Worm (Caenorhabditis elegans): Measurements from ENCODE around the gene magu-4.

The magu-4 gene

DNA sequence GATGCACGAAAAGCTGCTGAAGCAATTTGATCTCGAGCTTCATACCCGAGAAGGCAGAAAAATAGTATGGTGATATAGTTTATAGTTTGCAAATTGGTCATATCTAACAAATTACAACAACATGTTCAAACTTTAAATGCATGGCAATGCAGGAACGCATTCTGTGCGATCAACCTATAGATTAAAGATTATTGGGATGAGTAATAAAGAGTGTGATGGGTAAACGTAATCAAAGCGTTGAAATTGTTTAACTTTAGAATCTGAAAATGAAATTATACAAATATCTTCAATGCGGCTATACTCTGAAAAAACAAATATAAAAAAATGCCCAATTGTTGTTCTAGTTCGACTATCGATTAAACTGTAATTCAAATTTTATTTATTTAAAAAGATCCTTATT lies 33.3 kb upstream of the magu-4 start, which contains the start of gene C47E12.14:
Gene C47E12.14 (minus strand): TSS at position 101 of the 400 bp plus-strand sequence.
- TF ChIP-seq unc-62 (GFP tag; optimal IDR thresholded peaks at IDR 0.05): no peak
- TF ChIP-seq ztf-11 (tag; optimal IDR thresholded peaks at IDR 0.05): no peak
- no peak for TF ChIP-seq pha-4 (tag; optimal IDR thresholded peaks at IDR 0.05)
- no peak for TF ChIP-seq mml-1 (tag; optimal IDR thresholded peaks at IDR 0.05)
- TF ChIP-seq hmg-11 (tag; optimal IDR thresholded peaks at IDR 0.05): no peak
- no peak for TF ChIP-seq ceh-16 (tag; optimal IDR thresholded peaks at IDR 0.05)
- no peak for TF ChIP-seq nhr-67 (tag; optimal IDR thresholded peaks at IDR 0.05)

DNA sequence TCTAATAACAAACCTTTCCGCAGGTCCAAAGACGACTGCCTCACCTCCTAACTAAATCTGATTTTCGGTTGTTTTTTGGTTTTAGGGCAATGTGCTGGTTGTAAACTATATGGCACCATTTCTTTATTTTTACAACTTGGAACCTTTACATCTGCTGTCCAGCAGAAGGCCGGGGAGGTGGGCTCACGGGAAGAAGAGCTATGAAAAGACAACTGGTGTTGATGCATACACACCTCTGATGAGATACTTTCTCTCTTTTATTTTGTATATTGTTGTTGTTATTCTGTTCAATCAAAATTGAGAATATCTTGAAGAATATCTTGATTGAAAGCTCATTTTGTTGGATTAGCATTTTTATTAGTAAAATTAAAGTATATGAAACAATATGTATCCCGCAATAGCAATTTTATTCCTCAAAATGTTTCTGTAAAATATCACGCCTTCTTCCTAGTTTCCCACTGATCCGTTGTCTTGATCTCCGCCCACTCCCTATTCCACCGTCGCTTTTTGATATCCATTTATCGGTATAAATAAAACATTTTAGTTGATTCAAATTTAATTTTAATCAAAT lies 31.9 kb upstream of the magu-4 start, which contains the start of gene dhp-2:
Gene dhp-2 (plus strand): TSS at position 521 of the 571 bp plus-strand sequence.
- no peak for TF ChIP-seq nhr-43 (tag; optimal IDR thresholded peaks at IDR 0.05; ENCODE audit: poor library complexity, severe bottlenecking)
- no peak for TF ChIP-seq ceh-28 (tag; optimal IDR thresholded peaks at IDR 0.05)

DNA sequence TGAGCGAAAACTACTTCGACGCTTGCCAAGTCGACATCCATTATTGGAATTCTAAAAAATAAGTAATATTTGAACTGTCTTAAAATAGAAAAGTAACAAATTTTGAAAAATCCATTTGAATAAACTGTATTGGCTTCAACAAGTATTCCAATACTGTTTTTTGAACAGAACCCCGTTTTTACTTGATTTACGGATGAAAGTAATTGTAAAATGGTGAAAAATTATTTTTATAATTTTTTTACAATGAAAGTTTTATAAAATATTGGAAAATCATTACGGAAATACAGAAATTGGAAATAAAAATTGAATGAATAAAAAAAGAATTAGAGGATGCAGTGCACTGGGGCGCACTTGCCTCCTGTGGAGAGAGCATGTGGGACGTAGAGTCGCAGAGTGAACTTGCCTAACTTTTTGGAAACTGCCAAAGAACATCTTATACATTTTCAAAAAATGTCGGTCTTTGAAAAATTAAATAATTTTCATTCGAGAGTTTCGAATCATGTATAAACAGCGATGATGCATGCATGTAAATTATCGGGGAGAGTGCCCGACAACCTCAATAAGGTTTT lies 27.2 kb upstream of the magu-4 start, which contains the start of gene rrp-1:
Gene rrp-1 (minus strand): TSS at position 51 of the 569 bp plus-strand sequence.
- TF ChIP-seq pqm-1 (tag; optimal IDR thresholded peaks at IDR 0.05): no peak
- TF ChIP-seq ztf-4 (tag; optimal IDR thresholded peaks at IDR 0.05): no peak
- peak; percentile 6 for TF ChIP-seq nfya-1 (tag; optimal IDR thresholded peaks at IDR 0.05; ENCODE audit: insufficient read depth)
- peak; percentile 4 for TF ChIP-seq lin-15B (tag; optimal IDR thresholded peaks at IDR 0.05)

DNA sequence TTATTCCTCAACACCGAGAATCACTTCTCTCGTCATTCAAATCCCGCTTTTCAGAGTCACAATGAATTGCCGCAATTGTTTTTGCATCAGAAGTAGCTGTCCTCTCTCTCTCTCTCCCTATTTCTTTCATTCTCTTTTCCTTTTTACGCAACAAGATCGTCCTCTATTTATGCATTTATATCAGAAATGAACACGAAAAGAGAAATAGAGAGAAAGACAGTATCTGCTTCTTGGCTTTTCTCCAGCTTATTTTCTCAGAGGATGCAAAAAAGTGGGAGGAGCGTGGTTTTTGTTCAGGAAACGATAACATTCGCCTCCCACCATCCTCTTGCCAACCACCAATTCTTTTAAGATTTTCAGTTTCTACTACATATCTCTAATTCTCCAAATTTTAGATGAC lies 26.7 kb upstream of the magu-4 start, which contains the start of gene mam-2:
Gene mam-2 (plus strand): TSS at position 301 of the 400 bp plus-strand sequence.
- TF ChIP-seq mdl-1 (tag; optimal IDR thresholded peaks at IDR 0.05) (no peak), lin-15B (tag; optimal IDR thresholded peaks at IDR 0.05) (no peak)

DNA sequence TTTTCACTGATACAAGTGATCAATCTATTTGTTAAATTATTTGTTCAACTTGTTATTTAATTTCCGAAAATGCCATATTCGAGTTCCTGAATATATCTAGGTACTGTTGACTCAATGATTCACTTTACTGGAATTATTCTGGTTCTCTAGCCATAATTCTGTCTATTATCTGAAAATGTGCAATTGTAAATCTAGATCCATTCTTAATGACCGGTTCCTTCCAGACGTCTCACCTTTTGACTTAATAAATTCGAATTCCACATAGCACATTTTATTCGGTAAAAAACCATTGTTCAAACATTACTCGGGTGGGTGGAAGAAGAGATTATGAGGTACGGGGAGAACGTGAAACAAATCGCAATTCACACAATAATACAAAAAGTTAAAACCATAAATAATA lies 20.1 kb upstream of the magu-4 start:
- TF ChIP-seq snpc-4 (tag; optimal IDR thresholded peaks at IDR 0.05) (no peak), elt-2 (tag; optimal IDR thresholded peaks at IDR 0.05) (peak; percentile 2), eor-1 (tag; optimal IDR thresholded peaks at IDR 0.05) (no peak), zag-1 (tag; optimal IDR thresholded peaks at IDR 0.05) (no peak), ceh-16 (tag; optimal IDR thresholded peaks at IDR 0.05) (no peak), ztf-4 (tag; optimal IDR thresholded peaks at IDR 0.05) (no peak), lsy-12 (tag; optimal IDR thresholded peaks at IDR 0.05) (peak; percentile 12), R02D3.7 (tag; optimal IDR thresholded peaks at IDR 0.05) (no peak)

DNA sequence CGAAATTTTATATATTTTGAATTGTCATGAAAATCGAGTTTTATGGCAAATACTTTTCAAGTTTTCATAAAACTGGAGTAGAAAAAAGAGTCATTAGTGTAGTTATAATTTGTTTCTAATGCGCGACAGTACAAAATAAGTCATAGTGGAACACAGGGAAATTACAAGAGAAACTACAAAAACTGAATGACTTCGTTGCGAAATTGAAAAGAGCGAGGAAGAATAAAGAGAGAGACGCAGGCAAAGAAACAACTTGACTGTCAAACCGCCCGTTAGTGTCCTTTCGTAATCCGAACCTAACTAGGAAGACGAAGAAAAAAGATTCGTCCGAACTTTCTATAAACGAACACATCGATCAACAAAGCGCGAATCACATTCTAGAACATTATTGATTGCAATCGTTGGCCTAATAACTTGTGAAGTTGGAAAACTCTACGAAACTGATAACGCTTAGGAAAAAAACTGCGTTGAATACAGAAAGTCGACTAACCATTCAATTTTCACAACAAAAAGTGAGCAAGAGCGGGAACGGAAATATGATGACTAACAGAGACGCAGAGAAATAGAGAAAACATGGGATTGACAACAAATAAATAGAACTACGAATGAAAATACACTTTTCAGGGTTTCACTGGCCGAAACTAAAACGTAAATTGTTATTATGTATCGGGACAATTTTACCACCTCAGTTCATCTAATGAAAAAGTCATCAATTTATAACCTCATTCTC lies 16.0 kb upstream of the magu-4 start:
- no peak for TF ChIP-seq unc-62 (GFP tag; optimal IDR thresholded peaks at IDR 0.05)
- TF ChIP-seq nhr-25 (tag; optimal IDR thresholded peaks at IDR 0.05): no peak
- peak; percentile 31 for TF ChIP-seq elt-2 (tag; optimal IDR thresholded peaks at IDR 0.05)
- no peak for TF ChIP-seq nfya-1 (tag; optimal IDR thresholded peaks at IDR 0.05; ENCODE audit: insufficient read depth)
- no peak for TF ChIP-seq nhr-12 (tag; optimal IDR thresholded peaks at IDR 0.05)
- TF ChIP-seq fkh-2 (tag; optimal IDR thresholded peaks at IDR 0.05): no peak
- TF ChIP-seq pha-4 (tag; optimal IDR thresholded peaks at IDR 0.05): peak; percentile 67
- peak; percentile 20 for TF ChIP-seq hmg-11 (tag; optimal IDR thresholded peaks at IDR 0.05)
- peak; percentile 61 for TF ChIP-seq ama-1 (optimal IDR thresholded peaks at IDR 0.05)
- TF ChIP-seq elt-3 (tag; optimal IDR thresholded peaks at IDR 0.05): no peak
- TF ChIP-seq skn-1 (tag; optimal IDR thresholded peaks at IDR 0.05): peak; percentile 79
- no peak for TF ChIP-seq ceh-28 (tag; optimal IDR thresholded peaks at IDR 0.05)

DNA sequence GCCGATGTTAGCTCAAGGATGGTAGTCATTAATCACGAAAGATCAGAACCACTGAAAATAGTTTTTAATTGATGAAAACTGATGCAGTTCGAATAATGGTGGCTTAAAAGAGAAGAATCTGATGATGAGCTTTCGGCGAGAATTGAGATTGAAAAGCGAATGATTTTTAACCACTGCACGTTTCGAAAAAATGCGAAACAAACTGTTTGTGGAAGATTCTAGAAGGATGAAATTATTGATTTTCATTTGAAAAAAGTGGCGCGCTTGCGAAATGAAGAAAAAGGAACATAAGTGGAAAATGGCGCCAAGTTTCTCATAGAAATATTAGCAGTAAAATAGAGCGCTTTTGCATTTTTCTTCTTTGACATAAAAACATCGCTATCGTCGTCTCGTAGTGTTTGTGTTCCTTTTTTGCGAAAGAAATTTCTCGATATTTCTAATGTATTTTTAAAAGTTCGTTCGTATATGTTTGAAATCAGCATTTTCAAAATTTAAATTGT lies 14.6 kb upstream of the magu-4 start, which contains the start of gene uba-1:
Gene uba-1 (minus strand): TSS at position 51 of the 500 bp plus-strand sequence.
- TF ChIP-seq ama-1 (optimal IDR thresholded peaks at IDR 0.05): peak; percentile 81
- peak; percentile 62 for TF ChIP-seq nhr-23 (tag; optimal IDR thresholded peaks at IDR 0.05)
- TF ChIP-seq lin-15B (tag; optimal IDR thresholded peaks at IDR 0.05): peak; percentile 29
- peak; percentile 46 for TF ChIP-seq elt-2 (tag; optimal IDR thresholded peaks at IDR 0.05)
- peak; percentile 68 for TF ChIP-seq nhr-43 (tag; optimal IDR thresholded peaks at IDR 0.05; ENCODE audit: poor library complexity, severe bottlenecking)
- TF ChIP-seq ZK546.5 (tag; optimal IDR thresholded peaks at IDR 0.05): no peak
- no peak for TF ChIP-seq unc-62 (GFP tag; optimal IDR thresholded peaks at IDR 0.05)
- peak; percentile 37 for TF ChIP-seq nhr-25 (tag; optimal IDR thresholded peaks at IDR 0.05)
- no peak for TF ChIP-seq egl-27 (tag; optimal IDR thresholded peaks at IDR 0.05)
- no peak for TF ChIP-seq ceh-16 (tag; optimal IDR thresholded peaks at IDR 0.05)
- TF ChIP-seq lin-39 (tag; optimal IDR thresholded peaks at IDR 0.05): peak; percentile 4
- TF ChIP-seq daf-12 (tag; optimal IDR thresholded peaks at IDR 0.05): no peak
- peak; percentile 6 for TF ChIP-seq tbx-2 (tag; optimal IDR thresholded peaks at IDR 0.05)
- TF ChIP-seq ztf-4 (tag; optimal IDR thresholded peaks at IDR 0.05): peak; percentile 49
- peak; percentile 7 for TF ChIP-seq nfya-1 (tag; optimal IDR thresholded peaks at IDR 0.05; ENCODE audit: insufficient read depth)
- TF ChIP-seq unc-39 (tag; optimal IDR thresholded peaks at IDR 0.05): no peak
- no peak for TF ChIP-seq pqm-1 (tag; optimal IDR thresholded peaks at IDR 0.05)
- TF ChIP-seq lsy-12 (tag; optimal IDR thresholded peaks at IDR 0.05): peak; percentile 46
- peak; percentile 37 for TF ChIP-seq ceh-28 (tag; optimal IDR thresholded peaks at IDR 0.05)
- no peak for TF ChIP-seq nhr-237 (tag; optimal IDR thresholded peaks at IDR 0.05)
- peak; percentile 26 for TF ChIP-seq pha-4 (tag; optimal IDR thresholded peaks at IDR 0.05)
